Worm (Caenorhabditis elegans): ENCODE data around the gene Y56A3A.7.

DNA sequence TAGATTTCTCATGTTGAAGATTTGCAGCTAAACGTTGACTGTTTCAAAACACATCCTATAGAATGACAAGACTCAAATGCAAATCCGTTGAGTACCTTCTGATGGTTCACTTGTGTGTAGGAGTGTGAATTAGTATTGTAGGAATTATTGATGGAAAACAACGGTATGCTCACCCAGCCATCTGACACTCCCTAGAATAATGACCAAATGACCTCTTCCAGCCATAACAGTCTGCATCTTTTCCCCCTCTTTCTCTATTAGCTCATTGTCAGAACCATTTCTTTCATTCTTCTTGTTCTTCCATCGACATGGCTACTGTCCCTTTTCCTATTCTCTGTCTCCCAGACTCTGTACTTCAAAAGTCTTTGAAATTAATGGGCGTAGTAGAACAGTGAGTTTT is 38.2 kb downstream of the Y56A3A.7 start, which contains the start of gene fbxb-24:
- TF ChIP-seq flt-1 (GFP tag; IDR thresholded peaks at IDR 0.05): no peak
- TF ChIP-seq klf-2 (GFP tag; conservative IDR thresholded peaks at IDR 0.05): no peak
- TF ChIP-seq ztf-29 (GFP tag; IDR thresholded peaks at IDR 0.05): no peak
- TF ChIP-seq med-1 (GFP tag; optimal IDR thresholded peaks at IDR 0.05; ENCODE audit: insufficient read depth): no peak
- TF ChIP-seq cog-1 (tag; optimal IDR thresholded peaks at IDR 0.05): no peak
- TF ChIP-seq tab-1 (GFP tag; IDR thresholded peaks at IDR 0.05): no peak
- TF ChIP-seq T22C8.4 (GFP tag; IDR thresholded peaks at IDR 0.05): no peak
- no peak for TF ChIP-seq ref-1 (GFP tag; conservative IDR thresholded peaks at IDR 0.05)

Data from whole organism, midembryonic.